Fruit fly (Drosophila melanogaster): ENCODE results near the gene CG14610.

The CG14610 gene

DNA sequence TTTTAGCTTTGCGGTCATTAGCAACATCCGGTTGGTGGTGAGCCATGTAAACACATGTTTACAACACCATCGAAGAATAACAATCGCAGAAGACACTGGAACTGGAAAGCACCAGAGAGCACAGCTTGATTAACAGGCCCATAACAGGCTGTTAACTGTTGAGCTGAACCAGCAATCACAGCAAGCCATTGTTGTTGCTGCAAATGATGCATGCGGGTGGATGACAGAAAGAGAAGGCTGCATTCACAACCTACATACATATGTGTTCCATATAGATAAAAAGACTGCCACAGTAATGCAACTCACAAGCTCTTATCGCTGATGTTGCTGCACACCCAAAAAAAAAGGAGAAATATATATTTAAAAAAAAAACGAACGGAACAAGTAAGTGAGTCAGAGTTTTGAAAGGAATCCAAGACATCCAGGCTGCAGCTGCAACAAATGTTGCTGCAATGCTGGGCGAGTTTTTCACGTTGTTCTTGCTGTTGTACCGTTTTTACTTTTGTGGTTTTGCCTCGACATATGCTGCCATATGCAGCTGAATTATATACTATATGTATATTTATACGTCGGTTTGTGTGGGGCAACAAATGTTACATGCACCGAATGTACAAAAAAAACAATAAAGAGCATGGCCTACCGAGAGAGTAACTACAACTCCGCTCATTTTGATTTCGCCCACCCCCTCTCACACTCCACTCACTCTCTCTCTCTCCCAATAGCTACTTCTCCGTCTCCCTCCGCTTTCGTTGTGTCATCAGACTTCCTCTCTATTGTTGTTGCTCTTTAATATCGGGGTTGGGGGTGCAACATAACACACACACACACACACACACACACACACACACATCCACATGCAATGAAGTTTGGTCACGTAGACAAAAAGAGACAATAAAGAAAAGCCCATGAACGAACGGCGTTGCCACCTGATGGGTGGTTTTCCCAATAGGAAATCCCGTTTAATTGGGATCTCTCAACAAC is 41.0 kb downstream of the CG14610 start (continued):
- peak; percentile 58; the same call in 1 of the 2 replicates for TF ChIP-seq vvl (GFP tag; IDR thresholded peaks at IDR 0.05)
- TF ChIP-seq CG11504 (tag; optimal IDR thresholded peaks at IDR 0.05): peak; percentile 81
- no peak for TF ChIP-seq CG4820 (GFP tag; optimal IDR thresholded peaks at IDR 0.05)
- no peak for TF ChIP-seq pan (optimal IDR thresholded peaks at IDR 0.05)
- TF ChIP-seq pan (GFP tag; optimal IDR thresholded peaks at IDR 0.05 in 1 of 2, IDR thresholded peaks at IDR 0.05 in 1 of 2): peak in 1 of 2 experiments; percentile 21
- TF ChIP-seq mld (GFP tag; IDR thresholded peaks at IDR 0.05; ENCODE audit: partially characterized antibody): no peak
- peak; percentile 4 for TF ChIP-seq dmrt99B (tag; optimal IDR thresholded peaks at IDR 0.05)
- TF ChIP-seq D19B (GFP tag; optimal IDR thresholded peaks at IDR 0.05): no peak
- TF ChIP-seq abd-A (tag; optimal IDR thresholded peaks at IDR 0.05): peak; percentile 84
- peak; percentile 36; the same call in 1 of the 3 replicates for TF ChIP-seq zfh1 (GFP tag; IDR thresholded peaks at IDR 0.05)
- TF ChIP-seq slbo (GFP tag; IDR thresholded peaks at IDR 0.05): no peak
- no peak for TF ChIP-seq CG8281 (tag; optimal IDR thresholded peaks at IDR 0.05)
- no peak for TF ChIP-seq CG10267 (tag; optimal IDR thresholded peaks at IDR 0.05)
- peak; percentile 41; the same call in 2 of the 4 replicates for TF ChIP-seq Dll (GFP tag; IDR thresholded peaks at IDR 0.05; ENCODE audit: partially characterized antibody)
- TF ChIP-seq seq (GFP tag; IDR thresholded peaks at IDR 0.05): peak; percentile 70
- TF ChIP-seq ro (GFP tag; IDR thresholded peaks at IDR 0.05): no peak
- TF ChIP-seq CG1529 (GFP tag; optimal IDR thresholded peaks at IDR 0.05): peak; percentile 26
- no peak for TF ChIP-seq ase (GFP tag; IDR thresholded peaks at IDR 0.05)
- no peak for TF ChIP-seq CG15011 (GFP tag; optimal IDR thresholded peaks at IDR 0.05)
- TF ChIP-seq CHES-1-like (GFP tag; optimal IDR thresholded peaks at IDR 0.05): no peak
- TF ChIP-seq yki (optimal IDR thresholded peaks at IDR 0.05): peak; percentile 91
- peak; percentile 5 for TF ChIP-seq wek (GFP tag; optimal IDR thresholded peaks at IDR 0.05)
- peak; percentile 44 for TF ChIP-seq ewg (GFP tag; optimal IDR thresholded peaks at IDR 0.05)
- peak; percentile 86; the same call in 1 of the 3 replicates for TF ChIP-seq CG2199 (GFP tag; IDR thresholded peaks at IDR 0.05)
- no peak for TF ChIP-seq phol (tag; optimal IDR thresholded peaks at IDR 0.05)
- no peak for TF ChIP-seq MTF-1 (GFP tag; optimal IDR thresholded peaks at IDR 0.05; ENCODE audit: borderline replicate concordance)
- TF ChIP-seq Scr (GFP tag; IDR thresholded peaks at IDR 0.05; ENCODE audit: partially characterized antibody): no peak
- peak; percentile 28 for TF ChIP-seq CG15479 (GFP tag; optimal IDR thresholded peaks at IDR 0.05)
- TF ChIP-seq gfzf (GFP tag; optimal IDR thresholded peaks at IDR 0.05): no peak
- TF ChIP-seq crol (GFP tag; IDR thresholded peaks at IDR 0.05): peak; percentile 91
- TF ChIP-seq ttk (GFP tag; IDR thresholded peaks at IDR 0.05): peak; percentile 53; the same call in 1 of the 2 replicates
- no peak for TF ChIP-seq p53 (GFP tag; optimal IDR thresholded peaks at IDR 0.05)
- TF ChIP-seq NfI (GFP tag; optimal IDR thresholded peaks at IDR 0.05): no peak
- no peak for TF ChIP-seq Poxn (GFP tag; IDR thresholded peaks at IDR 0.05)
- TF ChIP-seq CG17385 (GFP tag; optimal IDR thresholded peaks at IDR 0.05): peak; percentile 23
- peak; percentile 37 for TF ChIP-seq nom (GFP tag; optimal IDR thresholded peaks at IDR 0.05)
- no peak for TF ChIP-seq CG1602 (GFP tag; optimal IDR thresholded peaks at IDR 0.05)
- peak; percentile 63 for TF ChIP-seq sens (GFP tag)
- TF ChIP-seq CG4707 (GFP tag; optimal IDR thresholded peaks at IDR 0.05): peak; percentile 42
- TF ChIP-seq nerfin-1 (tag; optimal IDR thresholded peaks at IDR 0.05): peak; percentile 7
- TF ChIP-seq chinmo (GFP tag; IDR thresholded peaks at IDR 0.05; ENCODE audit: partially characterized antibody): 0 out of 4 replicates have a peak, but pooled peaks have one; percentile 60
- no peak for TF ChIP-seq ato (GFP tag; IDR thresholded peaks at IDR 0.05; ENCODE audit: partially characterized antibody)
- TF ChIP-seq sens-2 (GFP tag; IDR thresholded peaks at IDR 0.05): peak; percentile 60
- TF ChIP-seq ci (GFP tag; IDR thresholded peaks at IDR 0.05): 0 out of 3 replicates have a peak, but pooled peaks have one; percentile 55
- no peak for TF ChIP-seq CG12942 (GFP tag; optimal IDR thresholded peaks at IDR 0.05)
- TF ChIP-seq Elba2 (GFP tag; optimal IDR thresholded peaks at IDR 0.05): peak; percentile 98
- no peak for TF ChIP-seq crp (GFP tag; optimal IDR thresholded peaks at IDR 0.05)
- no peak for TF ChIP-seq CG10654 (GFP tag; optimal IDR thresholded peaks at IDR 0.05)
